Fruit fly (Drosophila melanogaster): Measurements from ENCODE around the gene ApepP.
A peak's percentile ranks its signal among the peaks of the same experiment; 100 is the strongest.

ApepP gene

DNA sequence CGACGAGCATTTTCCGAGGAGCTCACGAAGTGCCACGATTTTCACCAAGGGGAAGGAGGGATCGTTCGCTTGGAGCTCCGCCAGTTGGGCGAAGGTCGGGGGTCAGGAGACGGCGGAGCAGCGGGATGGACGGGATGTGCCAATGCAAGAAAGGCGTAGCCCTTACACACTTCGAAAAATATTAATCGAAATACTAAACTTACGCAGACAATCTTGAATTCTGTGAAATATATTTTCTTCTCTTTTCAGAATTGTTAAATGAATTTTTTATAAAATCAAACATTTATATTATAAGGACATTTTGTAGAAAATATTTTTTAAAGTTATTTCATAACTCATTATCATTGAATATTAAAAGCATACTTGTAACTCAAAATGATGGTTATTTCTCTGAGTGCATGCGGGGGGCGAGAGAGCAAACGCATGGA is 41.3 kb downstream of the ApepP start (continued):
- peak; percentile 66 for TF ChIP-seq nmo (GFP tag; optimal IDR thresholded peaks at IDR 0.05)
- peak; percentile 69; the same call in 2 of the 3 replicates for TF ChIP-seq CG17361 (GFP tag; IDR thresholded peaks at IDR 0.05)
- TF ChIP-seq dati (GFP tag; IDR thresholded peaks at IDR 0.05), result no peak
- TF ChIP-seq HHEX (GFP tag; optimal IDR thresholded peaks at IDR 0.05), result peak; percentile 24
- peak; percentile 61 for TF ChIP-seq CG18262 (tag; optimal IDR thresholded peaks at IDR 0.05)
- no peak for TF ChIP-seq shn (GFP tag; optimal IDR thresholded peaks at IDR 0.05)
- peak; percentile 17 for TF ChIP-seq BtbVII (GFP tag; optimal IDR thresholded peaks at IDR 0.05)
- TF ChIP-seq E2f2 (GFP tag; IDR thresholded peaks at IDR 0.05), result peak; percentile 29; the same call in 1 of the 2 replicates
- TF ChIP-seq fu2 (GFP tag; optimal IDR thresholded peaks at IDR 0.05), result no peak
- no peak for TF ChIP-seq ash1 (GFP tag; optimal IDR thresholded peaks at IDR 0.05)
- no peak for TF ChIP-seq gfzf (GFP tag; optimal IDR thresholded peaks at IDR 0.05)
- TF ChIP-seq CG10274 (GFP tag; optimal IDR thresholded peaks at IDR 0.05), result no peak
- TF ChIP-seq Sox102F (GFP tag; optimal IDR thresholded peaks at IDR 0.05), result peak; percentile 70
- no peak for TF ChIP-seq Oaz (GFP tag; IDR thresholded peaks at IDR 0.05)
- TF ChIP-seq Trl (optimal IDR thresholded peaks at IDR 0.05), result no peak
- no peak for TF ChIP-seq Trl (GFP tag; optimal IDR thresholded peaks at IDR 0.05)
- TF ChIP-seq gt (GFP tag; IDR thresholded peaks at IDR 0.05), result no peak
- peak; percentile 32 for TF ChIP-seq CG10366 (GFP tag; IDR thresholded peaks at IDR 0.05)
- TF ChIP-seq CG8359 (GFP tag; optimal IDR thresholded peaks at IDR 0.05; ENCODE audit: borderline replicate concordance), result no peak
- TF ChIP-seq CG13894 (tag; optimal IDR thresholded peaks at IDR 0.05), result no peak
- no peak for TF ChIP-seq toy (GFP tag; IDR thresholded peaks at IDR 0.05)
- peak; percentile 29 for TF ChIP-seq CG10267 (tag; optimal IDR thresholded peaks at IDR 0.05)
- no peak for TF ChIP-seq insv (GFP tag; optimal IDR thresholded peaks at IDR 0.05)
- no peak for TF ChIP-seq abd-A (tag; optimal IDR thresholded peaks at IDR 0.05)
- TF ChIP-seq hbn (GFP tag; IDR thresholded peaks at IDR 0.05; ENCODE audit: partially characterized antibody), result no peak
- peak; percentile 91 for TF ChIP-seq Deaf1 (tag; optimal IDR thresholded peaks at IDR 0.05)
- no peak for TF ChIP-seq zfh2 (GFP tag; optimal IDR thresholded peaks at IDR 0.05)
- TF ChIP-seq nom (GFP tag; optimal IDR thresholded peaks at IDR 0.05), result no peak
- no peak for TF ChIP-seq slou (GFP tag; optimal IDR thresholded peaks at IDR 0.05)
- peak; percentile 57 for TF ChIP-seq tgo (GFP tag; IDR thresholded peaks at IDR 0.05)
- peak; percentile 32 for TF ChIP-seq CG3281 (GFP tag; optimal IDR thresholded peaks at IDR 0.05)
- no peak for TF ChIP-seq cad (GFP tag; optimal IDR thresholded peaks at IDR 0.05)
- TF ChIP-seq dysf (GFP tag; IDR thresholded peaks at IDR 0.05), result peak; percentile 75
- TF ChIP-seq CG11085 (GFP tag; IDR thresholded peaks at IDR 0.05), result no peak
- TF ChIP-seq Gsc (GFP tag; IDR thresholded peaks at IDR 0.05), result no peak
- TF ChIP-seq Doc3 (GFP tag; IDR thresholded peaks at IDR 0.05; ENCODE audit: partially characterized antibody), result no peak
- TF ChIP-seq eve (GFP tag; optimal IDR thresholded peaks at IDR 0.05), result peak in 1 of 2 experiments; percentile 32
- no peak; the same call in 1 of the 2 replicates for TF ChIP-seq CG17328 (GFP tag; IDR thresholded peaks at IDR 0.05)
- TF ChIP-seq CG16813 (GFP tag; IDR thresholded peaks at IDR 0.05; ENCODE audit: partially characterized antibody), result no peak
- TF ChIP-seq Antp (GFP tag; optimal IDR thresholded peaks at IDR 0.05), result no peak
- TF ChIP-seq CG1024 (GFP tag; IDR thresholded peaks at IDR 0.05), result no peak
- TF ChIP-seq Sox100B (GFP tag; optimal IDR thresholded peaks at IDR 0.05), result peak; percentile 71
- peak in 1 of 2 experiments; percentile 96 for TF ChIP-seq Hr78 (GFP tag; optimal IDR thresholded peaks at IDR 0.05)
- no peak for TF ChIP-seq sc (optimal IDR thresholded peaks at IDR 0.05)
- TF ChIP-seq sc (GFP tag; optimal IDR thresholded peaks at IDR 0.05), result peak; percentile 20
- peak; percentile 28 for TF ChIP-seq Hmr (GFP tag; optimal IDR thresholded peaks at IDR 0.05)
- no peak for TF ChIP-seq Chrac-16 (GFP tag; optimal IDR thresholded peaks at IDR 0.05)
- no peak for TF ChIP-seq CG17568 (GFP tag; optimal IDR thresholded peaks at IDR 0.05)
- TF ChIP-seq prd (optimal IDR thresholded peaks at IDR 0.05), result no peak
- TF ChIP-seq prd (GFP tag; IDR thresholded peaks at IDR 0.05), result no peak
- TF ChIP-seq Fer1 (GFP tag; optimal IDR thresholded peaks at IDR 0.05), result no peak
- peak; percentile 46 for TF ChIP-seq Abd-B (GFP tag; optimal IDR thresholded peaks at IDR 0.05)
